Fruit fly (Drosophila melanogaster) whole organism, pupa: ENCODE data around the gene Grip.

Experiments
- CG14655 ChIP-seq: fragments of 200-800 bp; sonication (Bioruptor generic); optimal IDR thresholded peaks from 3 replicates; lab custom pipeline; 2017; ENCODE audit warnings: mild to moderate bottlenecking, missing biosample characterization, missing genetic modification reagents, missing genetic modification characterization
- CG15710 ChIP-seq: fragments of 200-800 bp; sonication (Bioruptor generic); optimal IDR thresholded peaks from 2 replicates; lab custom pipeline; 2018; ENCODE audit warnings: missing biosample characterization, mild to moderate bottlenecking, missing genetic modification characterization, moderate library complexity
- CG8159 ChIP-seq: fragments of 200-800 bp; sonication (Bioruptor generic); optimal IDR thresholded peaks from 3 replicates; lab custom pipeline; 2018; ENCODE audit warnings: missing biosample characterization, mild to moderate bottlenecking, missing genetic modification characterization, moderate library complexity

dm6 chrX:5983390-5983789 lies 17.3 kb downstream of the Grip start:
- TF ChIP-seq CG15710 (tag; lab: Kevin White, UChicago) = no peak
- no peak for TF ChIP-seq CG14655
- TF ChIP-seq CG8159 (tag; lab: Kevin White, UChicago) = no peak
